Worm (Caenorhabditis elegans): Measurements from ENCODE around the gene fbxc-44.

Gene fbxc-44

DNA sequence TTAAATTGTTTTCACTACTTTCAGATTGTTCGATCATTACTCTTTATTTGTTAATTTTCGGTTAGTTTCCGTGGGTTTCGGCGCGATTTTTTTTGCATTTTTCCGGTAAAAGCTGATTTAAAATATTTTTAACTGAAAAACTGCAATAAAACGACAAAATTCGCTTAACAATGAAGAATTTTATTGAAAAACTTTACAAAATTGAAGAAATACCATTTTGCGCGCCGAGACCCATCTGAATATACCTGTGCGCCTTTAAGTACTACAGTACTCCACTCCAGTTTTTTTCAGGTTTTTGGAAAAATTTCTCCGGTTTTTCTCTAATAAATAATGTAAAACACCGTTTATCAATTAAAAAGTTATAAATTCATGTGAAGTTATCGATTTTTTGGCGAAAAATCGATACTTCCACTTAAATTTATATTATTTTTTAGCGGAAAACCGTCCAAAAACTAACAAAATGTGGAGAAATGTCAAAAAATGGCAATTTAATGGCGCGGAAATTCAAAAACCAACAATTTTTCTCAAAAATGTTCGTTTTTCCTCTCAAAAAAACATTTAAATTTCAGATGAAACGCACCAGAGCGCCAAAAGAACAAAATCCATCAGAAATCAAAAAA is 6.6 kb downstream of the fbxc-44 start, which contains the start of gene C16A11.10:
Gene C16A11.10, plus strand, starts transcription at position 570 of the 620 bp plus-strand sequence.
- TF ChIP-seq fos-1 (tag; optimal IDR thresholded peaks at IDR 0.05) (no peak), hlh-4 (tag; optimal IDR thresholded peaks at IDR 0.05) (no peak), nhr-90 (tag; optimal IDR thresholded peaks at IDR 0.05; ENCODE audit: poor library complexity) (no peak), mab-9 (GFP tag; IDR thresholded peaks at IDR 0.05) (no peak), ces-1 (GFP tag; optimal IDR thresholded peaks at IDR 0.05) (no peak), hlh-17 (GFP tag; optimal IDR thresholded peaks at IDR 0.05; ENCODE audit: borderline replicate concordance) (no peak)

- TF ChIP-seq ceh-88 (GFP tag; IDR thresholded peaks at IDR 0.05): no peak
- no peak for TF ChIP-seq efl-1 (optimal IDR thresholded peaks at IDR 0.05)
- no peak for TF ChIP-seq efl-1 (GFP tag; optimal IDR thresholded peaks at IDR 0.05 in 1 of 2)
- TF ChIP-seq sox-4 (tag; optimal IDR thresholded peaks at IDR 0.05): no peak
- TF ChIP-seq unc-30 (tag; optimal IDR thresholded peaks at IDR 0.05): no peak
- no peak for TF ChIP-seq C34B4.2 (tag; optimal IDR thresholded peaks at IDR 0.05)
- TF ChIP-seq vab-15 (tag; optimal IDR thresholded peaks at IDR 0.05): no peak
- no peak for TF ChIP-seq alr-1 (tag; optimal IDR thresholded peaks at IDR 0.05; ENCODE audit: borderline replicate concordance)
- no peak for TF ChIP-seq ztf-4 (tag; optimal IDR thresholded peaks at IDR 0.05)
- TF ChIP-seq C16A3.4 (tag; optimal IDR thresholded peaks at IDR 0.05): no peak
- no peak for TF ChIP-seq elt-3 (tag; optimal IDR thresholded peaks at IDR 0.05)
- no peak for TF ChIP-seq unc-86 (tag; optimal IDR thresholded peaks at IDR 0.05)
- no peak for TF ChIP-seq tlp-1 (tag; optimal IDR thresholded peaks at IDR 0.05)
- no peak for TF ChIP-seq mab-9 (GFP tag; IDR thresholded peaks at IDR 0.05)
- no peak for TF ChIP-seq nhr-12 (tag; optimal IDR thresholded peaks at IDR 0.05)
- no peak for TF ChIP-seq elt-2 (tag; optimal IDR thresholded peaks at IDR 0.05)
- TF ChIP-seq fkh-8 (tag; optimal IDR thresholded peaks at IDR 0.05): no peak
- no peak for TF ChIP-seq C04F5.9 (tag; optimal IDR thresholded peaks at IDR 0.05)
- TF ChIP-seq jun-1 (tag; optimal IDR thresholded peaks at IDR 0.05): no peak
- TF ChIP-seq ceh-82 (tag; optimal IDR thresholded peaks at IDR 0.05): no peak
- TF ChIP-seq egl-13 (tag; optimal IDR thresholded peaks at IDR 0.05): no peak
These were observed 8.3 kb downstream of the fbxc-44 start, which contains the start of gene C16A11.3 for ce11 chrII:4229106-4229708. C16A11.3 (plus strand) TSS chrII:4229545.

DNA sequence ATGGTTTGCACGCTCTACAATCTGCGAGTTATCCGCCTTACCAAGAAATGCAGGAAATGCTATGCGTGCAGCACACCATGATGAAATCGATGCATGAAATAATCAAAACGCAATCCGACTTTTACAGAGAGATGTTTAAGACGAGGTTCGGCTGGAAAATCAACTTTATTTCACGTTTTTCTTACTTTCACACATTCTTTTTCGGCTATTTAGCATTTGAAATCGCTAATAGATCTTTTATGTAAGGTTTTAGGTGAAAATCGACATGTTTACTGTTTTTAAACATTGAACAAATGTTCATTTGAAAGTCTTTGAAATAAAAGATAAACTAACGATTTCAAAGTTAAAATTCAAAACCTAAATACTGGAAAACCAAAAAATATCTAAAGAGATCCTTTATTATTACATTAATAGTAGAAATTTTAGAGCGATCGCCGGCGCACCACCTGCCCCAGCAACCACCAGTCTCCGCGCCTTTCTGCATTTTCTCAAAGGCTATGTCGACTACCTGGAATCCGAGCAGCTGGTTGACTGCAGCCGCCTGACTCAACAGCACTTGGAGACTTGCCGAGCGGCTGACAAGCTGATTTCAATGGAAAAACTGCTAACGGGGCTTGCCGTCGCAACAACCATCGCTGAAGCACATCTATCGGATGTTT is 9.3 kb downstream of the fbxc-44 start:
- TF ChIP-seq efl-1 (optimal IDR thresholded peaks at IDR 0.05): no peak
- peak in 1 of 2 experiments; percentile 72 for TF ChIP-seq efl-1 (GFP tag; optimal IDR thresholded peaks at IDR 0.05 in 1 of 2)
- TF ChIP-seq pqm-1 (tag; optimal IDR thresholded peaks at IDR 0.05): no peak
- no peak for TF ChIP-seq fkh-10 (GFP tag; optimal IDR thresholded peaks at IDR 0.05)
- TF ChIP-seq pag-3 (tag; optimal IDR thresholded peaks at IDR 0.05; ENCODE audit: borderline replicate concordance, insufficient read depth): no peak
- TF ChIP-seq hlh-4 (tag; optimal IDR thresholded peaks at IDR 0.05): no peak

DNA sequence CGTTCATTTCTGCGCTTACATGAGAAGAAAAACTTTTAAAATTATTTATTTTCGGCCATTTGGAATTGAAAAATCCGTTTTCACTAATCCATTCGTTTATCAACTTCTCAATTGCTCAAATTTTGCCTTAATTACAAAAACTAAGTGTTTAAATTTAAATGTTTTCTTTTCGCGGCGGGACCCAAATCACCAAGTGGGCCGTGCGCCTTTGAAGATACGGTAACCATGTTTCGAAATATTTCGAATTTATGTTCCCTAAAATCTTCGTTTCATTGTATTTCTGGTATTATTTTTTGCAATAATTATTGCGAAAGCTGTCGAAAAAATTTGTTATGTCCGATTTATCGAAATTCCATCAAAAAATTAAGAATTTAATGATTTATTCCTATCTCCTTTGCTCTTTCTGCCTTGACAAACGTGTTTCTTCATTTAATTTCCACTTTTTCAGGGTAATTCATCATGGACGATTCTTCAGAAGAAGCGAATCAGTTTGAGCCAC is 10.9 kb downstream of the fbxc-44 start, which contains the start of gene C16A11.4:
Gene C16A11.4, plus strand, starts transcription at position 449 of the 499 bp plus-strand sequence.
- TF ChIP-seq fkh-10 (GFP tag; optimal IDR thresholded peaks at IDR 0.05): no peak
- TF ChIP-seq zip-4 (GFP tag; optimal IDR thresholded peaks at IDR 0.05): no peak
- no peak for TF ChIP-seq nhr-71 (tag; optimal IDR thresholded peaks at IDR 0.05)
- no peak for TF ChIP-seq skn-1 (tag; optimal IDR thresholded peaks at IDR 0.05)
- TF ChIP-seq elt-2 (tag; optimal IDR thresholded peaks at IDR 0.05): no peak
- TF ChIP-seq nhr-47 (tag; optimal IDR thresholded peaks at IDR 0.05): no peak
- TF ChIP-seq lin-14 (GFP tag; optimal IDR thresholded peaks at IDR 0.05): no peak
- no peak for TF ChIP-seq Y116A8C.19 (tag; optimal IDR thresholded peaks at IDR 0.05; ENCODE audit: borderline replicate concordance)
